Worm (Caenorhabditis elegans) whole organism, L4 larva: ENCODE measurements around the gene idi-1.
A peak's percentile ranks its signal among the peaks of the same experiment; 100 is the strongest.

Experiments
- R02D3.7 ChIP-seq: fragments of 150-350 bp; sonication (generic microtip); optimal IDR thresholded peaks from 3 replicates; lab custom pipeline; 2014; ENCODE audit warnings: missing biosample characterization, missing genetic modification characterization
- T20F7.1 ChIP-seq: fragments of 200-800 bp; sonication (Bioruptor generic); optimal IDR thresholded peaks from 2 replicates; lab custom pipeline; 2018; ENCODE audit warnings: mild to moderate bottlenecking, missing genetic modification characterization, missing compliant biosample characterization
- Y75B8A.6 ChIP-seq: fragments of 200-800 bp; sonication (Bioruptor generic); IDR thresholded peaks from 2 replicates; pipeline ENCODE4 v1.3.6; 2022; ENCODE audit warnings: missing genetic modification reagents, missing genetic modification characterization, missing compliant biosample characterization
- ZK337.2 ChIP-seq: fragments of 200-800 bp; sonication (Bioruptor generic); IDR thresholded peaks from 2 replicates; pipeline ENCODE4 v1.3.6; 2022; ENCODE audit warnings: missing genetic modification reagents, missing genetic modification characterization, missing compliant biosample characterization
- aha-1 ChIP-seq: fragments of 150-350 bp; peaks from one replicate; lab custom pipeline; 2014; ENCODE audit warnings: missing biosample characterization, missing genetic modification characterization
- ama-1 ChIP-seq: fragments of 150-350 bp; optimal IDR thresholded peaks from 2 replicates; lab custom pipeline; 2014; ENCODE audit warnings: inconsistent platforms, mixed read lengths
- ceh-28 ChIP-seq: fragments of 150-350 bp; optimal IDR thresholded peaks from 2 replicates; lab custom pipeline; 2014; ENCODE audit warnings: missing biosample characterization, missing genetic modification reagents, missing genetic modification characterization
- ceh-82 ChIP-seq: sonication (generic microtip); optimal IDR thresholded peaks from 2 replicates; lab custom pipeline; 2017; ENCODE audit warnings: missing biosample characterization, missing genetic modification characterization
- ces-1 ChIP-seq: fragments of 150-350 bp; sonication (generic microtip); optimal IDR thresholded peaks from 4 replicates; lab custom pipeline; 2014; ENCODE audit warnings: missing biosample characterization, missing genetic modification reagents, missing genetic modification characterization
- daf-16 ChIP-seq, 3 experiments: sonication (generic microtip); optimal IDR thresholded peaks; 2 replicates each; lab custom pipeline; 2016 to 2017; ENCODE audit warnings: missing genetic modification characterization in 3 of 3, missing genetic modification reagents in 3 of 3, mild to moderate bottlenecking in 2 of 3, missing compliant biosample characterization in 2 of 3, missing biosample characterization in 1 of 3, moderate library complexity in 1 of 3
- dmd-8 ChIP-seq: fragments of 200-800 bp; sonication (Bioruptor generic); IDR thresholded peaks from 2 replicates; pipeline ENCODE4 v1.3.6; 2022; ENCODE audit warnings: missing genetic modification characterization, missing compliant biosample characterization
- dve-1 ChIP-seq: sonication (generic microtip); optimal IDR thresholded peaks from 2 replicates; lab custom pipeline; 2017; ENCODE audit warnings: antibody characterized with exemption, mild to moderate bottlenecking, missing genetic modification characterization, missing compliant biosample characterization; ENCODE audit not compliant: insufficient read depth
- egl-43 ChIP-seq: fragments of 200-800 bp; sonication (Bioruptor generic); IDR thresholded peaks from 2 replicates; pipeline ENCODE4 v1.3.6; 2022; ENCODE audit warnings: missing genetic modification reagents, missing genetic modification characterization, missing compliant biosample characterization
- fkh-10 ChIP-seq: fragments of 150-350 bp; optimal IDR thresholded peaks from 2 replicates; lab custom pipeline; 2014; ENCODE audit warnings: missing biosample characterization, missing genetic modification reagents, missing genetic modification characterization
- gei-8 ChIP-seq: fragments of 200-800 bp; sonication (Bioruptor generic); optimal IDR thresholded peaks from 2 replicates; lab custom pipeline; 2018; ENCODE audit warnings: mild to moderate bottlenecking, missing genetic modification characterization, missing compliant biosample characterization
- hif-1 ChIP-seq, 2 experiments: sonication (generic microtip); optimal IDR thresholded peaks; 2 replicates each; lab custom pipeline; 2016 to 2017; ENCODE audit warnings: missing compliant biosample characterization in 2 of 2, missing genetic modification characterization in 2 of 2, missing genetic modification reagents in 2 of 2, missing genotype in 2 of 2, mild to moderate bottlenecking in 1 of 2
- hlh-11 ChIP-seq: fragments of 200-800 bp; sonication (Bioruptor generic); optimal IDR thresholded peaks from 2 replicates; lab custom pipeline; 2018; ENCODE audit warnings: mild to moderate bottlenecking, missing genetic modification characterization, missing compliant biosample characterization
- hlh-30 ChIP-seq: sonication (generic microtip); optimal IDR thresholded peaks from 2 replicates; lab custom pipeline; 2017; ENCODE audit warnings: antibody characterized with exemption, mild to moderate bottlenecking, missing genetic modification characterization, missing compliant biosample characterization; ENCODE audit not compliant: insufficient read depth
- hmg-1.1 ChIP-seq: fragments of 200-800 bp; sonication (Bioruptor generic); IDR thresholded peaks from 2 replicates; pipeline ENCODE4 v1.3.6; 2022; ENCODE audit warnings: missing genetic modification reagents, missing genetic modification characterization, missing compliant biosample characterization
- lin-1 ChIP-seq: fragments of 200-800 bp; sonication (Bioruptor generic); IDR thresholded peaks from 2 replicates; pipeline ENCODE4 v1.3.6; 2022; ENCODE audit warnings: missing genetic modification reagents, missing genetic modification characterization, missing compliant biosample characterization
- lin-13 ChIP-seq: fragments of 150-350 bp; optimal IDR thresholded peaks from 2 replicates; lab custom pipeline; 2014; ENCODE audit warnings: missing biosample characterization, missing genetic modification reagents, missing genetic modification characterization
- lsy-2 ChIP-seq, 2 experiments: fragments of 150-350 bp in 1 of 2; sonication (generic microtip) in 1 of 2; optimal IDR thresholded peaks; 2 replicates each; lab custom pipeline; 2014 to 2017; ENCODE audit warnings: missing biosample characterization in 2 of 2, missing genetic modification characterization in 2 of 2
- mdl-1 ChIP-seq, 2 experiments: fragments of 150-350 bp in 1 of 2; sonication (generic microtip) in 1 of 2; optimal IDR thresholded peaks; 2 replicates each; lab custom pipeline; 2014 to 2017; ENCODE audit warnings: missing biosample characterization in 2 of 2, missing genetic modification characterization in 2 of 2
- mdt-29 ChIP-seq: fragments of 200-800 bp; sonication (Bioruptor generic); IDR thresholded peaks from 2 replicates; pipeline ENCODE4 v1.3.6; 2022; ENCODE audit warnings: missing genetic modification reagents, missing genetic modification characterization, missing compliant biosample characterization
- mes-2 ChIP-seq: sonication (generic microtip); optimal IDR thresholded peaks from 2 replicates; lab custom pipeline; 2016; ENCODE audit warnings: missing genotype, mild to moderate bottlenecking, missing genetic modification characterization, missing compliant biosample characterization; ENCODE audit not compliant: poor library complexity, severe bottlenecking
- mxl-3 ChIP-seq: fragments of 200-800 bp; sonication (Bioruptor generic); optimal IDR thresholded peaks from 2 replicates; lab custom pipeline; 2018; ENCODE audit warnings: mild to moderate bottlenecking, missing genetic modification characterization, missing compliant biosample characterization
- nhr-102 ChIP-seq: sonication (generic microtip); optimal IDR thresholded peaks from 2 replicates; lab custom pipeline; 2016; ENCODE audit warnings: mild to moderate bottlenecking, missing genetic modification characterization, moderate library complexity, missing compliant biosample characterization
- nhr-11 ChIP-seq: fragments of 150-350 bp; optimal IDR thresholded peaks from 2 replicates; lab custom pipeline; 2014; ENCODE audit warnings: missing biosample characterization, missing genetic modification characterization
- nhr-28 ChIP-seq: fragments of 150-350 bp; optimal IDR thresholded peaks from 2 replicates; lab custom pipeline; 2014; ENCODE audit warnings: missing biosample characterization, missing genetic modification characterization
- nhr-41 ChIP-seq: fragments of 200-800 bp; sonication (Bioruptor generic); IDR thresholded peaks from 2 replicates; pipeline ENCODE4 v1.3.6; 2022; ENCODE audit warnings: missing genetic modification reagents, missing genetic modification characterization, missing compliant biosample characterization
- pha-4 ChIP-seq, 2 experiments: fragments of 150-350 bp in 1 of 2; fragments of 200-800 bp in 1 of 2; sonication (Bioruptor generic) in 1 of 2; IDR thresholded peaks in 1 of 2; optimal IDR thresholded peaks in 1 of 2; 2 replicates each; pipeline versions ENCODE4 v1.3.6 to Lab custom; 2014 to 2022; ENCODE audit warnings: missing genetic modification characterization in 2 of 2, missing genetic modification reagents in 2 of 2, missing biosample characterization in 1 of 2, missing compliant biosample characterization in 1 of 2
- php-3 ChIP-seq: fragments of 200-800 bp; sonication (Bioruptor generic); IDR thresholded peaks from 2 replicates; pipeline ENCODE4 v1.3.6; 2022; ENCODE audit warnings: missing genetic modification reagents, missing genetic modification characterization, missing compliant biosample characterization
- saeg-2 ChIP-seq: fragments of 200-800 bp; sonication (Bioruptor generic); IDR thresholded peaks from 2 replicates; pipeline ENCODE4 v1.3.6; 2022; ENCODE audit warnings: missing genetic modification reagents, missing genetic modification characterization, missing compliant biosample characterization
- snpc-4 ChIP-seq: fragments of 150-350 bp; optimal IDR thresholded peaks from 2 replicates; lab custom pipeline; 2014; ENCODE audit warnings: missing biosample characterization, missing genetic modification characterization
- spr-1 ChIP-seq: sonication (generic microtip); optimal IDR thresholded peaks from 2 replicates; lab custom pipeline; 2016; ENCODE audit warnings: mild to moderate bottlenecking, missing genetic modification characterization, missing compliant biosample characterization
- tag-97 ChIP-seq: fragments of 200-800 bp; sonication (Bioruptor generic); IDR thresholded peaks from 2 replicates; pipeline ENCODE4 v1.3.6; 2022; ENCODE audit warnings: missing genetic modification characterization, missing compliant biosample characterization
- unc-62 ChIP-seq, 3 experiments: fragments of 150-350 bp in 1 of 3; sonication (generic microtip); optimal IDR thresholded peaks in 2 of 3; peaks in 1 of 3; 1 replicate in 1 of 3; 2 replicates in 2 of 3; lab custom pipeline; 2014 to 2017; ENCODE audit warnings: missing biosample characterization in 3 of 3, missing genetic modification characterization in 3 of 3, missing genetic modification reagents in 3 of 3, missing genotype in 1 of 3
- ztf-11 ChIP-seq: fragments of 150-350 bp; optimal IDR thresholded peaks from 2 replicates; lab custom pipeline; 2014; ENCODE audit warnings: missing biosample characterization, missing genetic modification characterization

Gene idi-1

ce11 chrIII:8130177-8130902 is 38.8 kb downstream of the idi-1 start, which contains the start of the genes rpl-21 and C14B9.10 (continued):
- TF ChIP-seq hmg-1.1 (GFP tag; lab: Robert Waterston, UW) (peak; percentile 75), tag-97 (GFP tag; lab: Robert Waterston, UW) (no peak), mdt-29 (no peak), nhr-41 (no peak), hlh-30 (tag; lab: Kevin White, UChicago) (peak; percentile 80), fkh-10 (GFP tag; lab: Kevin White, UChicago) (no peak), ces-1 (no peak), ceh-82 (tag; lab: Kevin White, UChicago) (no peak), hif-1 (tag; optimal IDR thresholded peaks at IDR 0.05; lab: Kevin White, UChicago) (peak in 1 of 2 experiments; percentile 38), mdl-1 (tag; optimal IDR thresholded peaks at IDR 0.05; lab: Kevin White, UChicago) (peak in 1 of 2 experiments; percentile 45), ceh-28 (no peak), T20F7.1 (GFP tag; lab: Kevin White, UChicago) (peak; percentile 79), php-3 (GFP tag; lab: Robert Waterston, UW) (no peak), saeg-2 (GFP tag; lab: Robert Waterston, UW) (no peak), ztf-11 (tag; lab: Kevin White, UChicago) (no peak)

- TF ChIP-seq aha-1 (tag; lab: Kevin White, UChicago) (no peak), nhr-11 (tag; lab: Kevin White, UChicago) (no peak), ces-1 (no peak), saeg-2 (GFP tag; lab: Robert Waterston, UW) (no peak), mes-2 (peak; percentile 6), spr-1 (tag; lab: Kevin White, UChicago) (no peak), unc-62 (GFP tag; optimal IDR thresholded peaks at IDR 0.05 in 1 of 2; lab: Kevin White, UChicago) (peak in 1 of 2 experiments; percentile 41), unc-62 (tag; optimal IDR thresholded peaks at IDR 0.05; lab: Kevin White, UChicago) (no peak), egl-43 (GFP tag; lab: Robert Waterston, UW) (0 out of 2 replicates have a peak, but pooled peaks have one; percentile 16)
Observed at ce11 chrIII:8132496-8132895, 41.0 kb downstream of the idi-1 start.

DNA sequence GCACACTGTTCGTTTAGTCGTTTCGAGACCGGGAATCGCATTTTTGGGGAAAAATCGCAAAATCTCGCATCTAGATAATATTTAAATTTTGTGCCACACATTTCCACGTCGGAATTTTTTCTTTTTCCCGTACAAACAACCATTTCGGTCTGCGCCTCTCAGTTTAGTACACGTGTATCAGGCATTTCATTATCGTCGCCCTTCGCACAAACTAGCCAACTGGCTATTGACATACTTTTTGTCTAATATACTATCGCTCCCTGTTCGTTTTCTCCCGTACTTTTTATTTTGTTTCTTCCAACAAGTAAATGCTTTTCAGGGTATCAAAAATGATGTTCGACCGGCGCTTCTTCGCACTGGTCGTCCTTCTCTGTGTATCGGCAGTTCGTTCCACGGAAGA is 41.8 kb downstream of the idi-1 start, which contains the start of gene C14B9.2:
TSS of gene C14B9.2 (plus strand) at position 320 of the 400 bp plus-strand sequence.
- TF ChIP-seq ZK337.2 (GFP tag; lab: Robert Waterston, UW) (no peak), nhr-11 (tag; lab: Kevin White, UChicago) (no peak), lin-13 (no peak), gei-8 (GFP tag; lab: Kevin White, UChicago) (no peak), R02D3.7 (tag; lab: Kevin White, UChicago) (no peak), nhr-28 (tag; lab: Kevin White, UChicago) (peak; percentile 54), lsy-2 (tag; optimal IDR thresholded peaks at IDR 0.05; lab: Kevin White, UChicago) (peak in 1 of 2 experiments; percentile 16), mxl-3 (GFP tag; lab: Kevin White, UChicago) (peak; percentile 75), lin-1 (GFP tag; lab: Robert Waterston, UW) (no peak), fkh-10 (GFP tag; lab: Kevin White, UChicago) (no peak), hif-1 (tag; optimal IDR thresholded peaks at IDR 0.05; lab: Kevin White, UChicago) (no peak), daf-16 (GFP tag; optimal IDR thresholded peaks at IDR 0.05; lab: Kevin White, UChicago) (no peak), daf-16 (tag; optimal IDR thresholded peaks at IDR 0.05; lab: Kevin White, UChicago) (peak; percentile 78), php-3 (GFP tag; lab: Robert Waterston, UW) (no peak), hlh-11 (tag; lab: Kevin White, UChicago) (no peak)

DNA sequence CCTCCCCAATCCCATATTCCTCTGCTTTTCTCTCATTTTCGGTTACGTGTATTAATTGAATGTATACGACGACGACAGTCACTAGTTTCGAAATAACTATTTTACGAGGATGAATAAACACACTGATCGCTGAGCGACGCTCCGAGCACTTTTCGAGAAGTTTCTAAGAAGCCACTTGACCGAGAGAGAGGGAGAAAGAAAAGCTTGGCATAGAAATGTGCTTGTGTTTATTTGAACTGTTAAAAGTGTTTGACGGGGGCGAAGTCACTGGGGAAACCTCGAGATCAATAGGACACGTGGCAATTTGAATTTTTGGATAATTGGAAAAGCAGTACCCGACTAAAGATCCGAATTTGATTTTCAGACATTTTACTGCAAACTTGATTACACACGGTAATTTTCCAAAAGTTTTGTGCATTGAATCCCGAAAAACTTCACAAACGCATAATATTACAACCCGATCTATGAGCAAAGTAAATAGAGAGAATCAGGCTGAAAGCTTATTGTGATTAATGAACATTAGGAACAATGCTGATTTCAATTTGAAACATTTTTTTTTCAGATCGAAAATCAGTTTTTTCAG is 45.1 kb downstream of the idi-1 start:
- TF ChIP-seq nhr-102 (tag; lab: Kevin White, UChicago) (peak; percentile 4), lsy-2 (tag; optimal IDR thresholded peaks at IDR 0.05; lab: Kevin White, UChicago) (peak in 1 of 2 experiments; percentile 12), aha-1 (tag; lab: Kevin White, UChicago) (peak; percentile 89), dve-1 (peak; percentile 43), daf-16 (GFP tag; optimal IDR thresholded peaks at IDR 0.05; lab: Kevin White, UChicago) (no peak), daf-16 (tag; optimal IDR thresholded peaks at IDR 0.05; lab: Kevin White, UChicago) (peak; percentile 40), unc-62 (GFP tag; optimal IDR thresholded peaks at IDR 0.05 in 1 of 2; lab: Kevin White, UChicago) (peak in 1 of 2 experiments; percentile 86), unc-62 (tag; optimal IDR thresholded peaks at IDR 0.05; lab: Kevin White, UChicago) (no peak), ama-1 (lab: Kevin White, UChicago) (peak; percentile 51), dmd-8 (no peak), egl-43 (GFP tag; lab: Robert Waterston, UW) (no peak), pha-4 (GFP tag; IDR thresholded peaks at IDR 0.05; lab: Robert Waterston, UW) (peak; percentile 51; the same call in 1 of the 2 replicates), pha-4 (tag; optimal IDR thresholded peaks at IDR 0.05; lab: Kevin White, UChicago) (peak; percentile 78), snpc-4 (tag; lab: Kevin White, UChicago) (no peak), hlh-30 (tag; lab: Kevin White, UChicago) (peak; percentile 14), Y75B8A.6 (GFP tag; lab: Robert Waterston, UW) (no peak)
